Worm (Caenorhabditis elegans) whole organism, early embryonic: ENCODE data around the gene T07D1.3.

Source experiments
- B0310.2 ChIP-seq: sonication (generic microtip); optimal IDR thresholded peaks from 2 replicates; lab custom pipeline; 2016; ENCODE audit warnings: mild to moderate bottlenecking, missing genetic modification characterization, missing compliant biosample characterization
- aly-1 ChIP-seq: sonication (generic microtip); optimal IDR thresholded peaks from 2 replicates; lab custom pipeline; 2016; ENCODE audit warnings: missing genetic modification characterization, missing compliant biosample characterization
- ama-1 ChIP-seq: fragments of 150-350 bp; optimal IDR thresholded peaks from 2 replicates; lab custom pipeline; 2014
- ceh-13 ChIP-seq: fragments of 200-800 bp; sonication (Bioruptor generic); optimal IDR thresholded peaks from 2 replicates; lab custom pipeline; 2018; ENCODE audit warnings: mild to moderate bottlenecking, missing genetic modification characterization, missing compliant biosample characterization
- hnd-1 ChIP-seq: sonication (generic microtip); optimal IDR thresholded peaks from 2 replicates; lab custom pipeline; 2016; ENCODE audit warnings: missing genetic modification characterization, missing compliant biosample characterization
- scrt-1 ChIP-seq: fragments of 200-800 bp; sonication (Bioruptor generic); IDR thresholded peaks from 2 replicates; pipeline ENCODE4 v1.3.6; 2022; ENCODE audit warnings: missing genetic modification characterization, missing compliant biosample characterization
- tbx-11 ChIP-seq: fragments of 200-800 bp; sonication (Bioruptor generic); IDR thresholded peaks from 2 replicates; pipeline ENCODE4 v1.3.6; 2022; ENCODE audit warnings: missing genetic modification characterization, missing compliant biosample characterization

DNA sequence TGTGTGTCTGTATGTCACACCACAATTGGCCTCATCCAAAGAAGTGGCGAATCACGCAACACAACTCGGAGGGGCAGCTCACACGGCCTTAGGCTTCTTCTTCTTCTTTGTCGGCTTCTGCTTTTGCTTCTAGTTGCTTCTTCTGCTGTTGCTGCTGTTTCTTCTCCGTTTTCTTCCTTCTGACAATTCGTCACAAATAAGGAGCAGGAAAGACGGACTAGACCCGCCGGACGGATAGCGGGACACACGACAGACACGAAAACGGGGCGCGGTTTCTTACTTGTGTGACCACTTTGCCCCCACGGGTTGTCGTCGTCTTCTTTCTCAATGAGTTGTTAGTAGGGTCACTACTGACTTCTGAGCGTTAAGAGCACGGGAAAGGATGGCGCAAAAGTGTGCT lies 12.9 kb upstream of the T07D1.3 start:
- TF ChIP-seq scrt-1 = no peak
- TF ChIP-seq aly-1 (tag; lab: Kevin White, UChicago) = no peak
- no peak for TF ChIP-seq B0310.2 (tag; lab: Kevin White, UChicago)
- TF ChIP-seq ama-1 (lab: Kevin White, UChicago) = no peak
- TF ChIP-seq ceh-13 = no peak
- TF ChIP-seq hnd-1 (tag; lab: Kevin White, UChicago) = no peak
- no peak for TF ChIP-seq tbx-11 (GFP tag; lab: Robert Waterston, UW)
